Fruit fly (Drosophila melanogaster) whole organism, pupa: ENCODE measurements around the gene grsm.

ENCODE experiments used
- CG14655 ChIP-seq: fragments of 200-800 bp; sonication (Bioruptor generic); optimal IDR thresholded peaks from 3 replicates; lab custom pipeline; 2017; ENCODE audit warnings: mild to moderate bottlenecking, missing biosample characterization, missing genetic modification reagents, missing genetic modification characterization
- CG15710 ChIP-seq: fragments of 200-800 bp; sonication (Bioruptor generic); optimal IDR thresholded peaks from 2 replicates; lab custom pipeline; 2018; ENCODE audit warnings: missing biosample characterization, mild to moderate bottlenecking, missing genetic modification characterization, moderate library complexity
- CG17806 ChIP-seq: fragments of 200-800 bp; sonication (Bioruptor generic); optimal IDR thresholded peaks from 2 replicates; lab custom pipeline; 2018; ENCODE audit warnings: missing biosample characterization, mild to moderate bottlenecking, missing genetic modification characterization, moderate library complexity
- CG32121 ChIP-seq: fragments of 200-800 bp; sonication (Bioruptor generic); IDR thresholded peaks from 2 replicates; pipeline ENCODE4 v1.3.6; 2022; ENCODE audit warnings: missing biosample characterization, missing genetic modification characterization
- CG34367 ChIP-seq: fragments of 200-800 bp; sonication (Bioruptor generic); optimal IDR thresholded peaks from 2 replicates; lab custom pipeline; 2018; ENCODE audit warnings: missing biosample characterization, mild to moderate bottlenecking, missing genetic modification characterization
- CG8301 ChIP-seq: fragments of 200-800 bp; sonication (Bioruptor generic); optimal IDR thresholded peaks from 2 replicates; lab custom pipeline; 2018; ENCODE audit warnings: missing biosample characterization, mild to moderate bottlenecking, missing genetic modification characterization
- D1 ChIP-seq: fragments of 200-800 bp; sonication (Bioruptor generic); optimal IDR thresholded peaks from 2 replicates; lab custom pipeline; 2018; ENCODE audit warnings: missing biosample characterization, mild to moderate bottlenecking, missing genetic modification characterization, moderate library complexity
- EcR ChIP-seq: fragments of 200-800 bp; sonication (Bioruptor generic); optimal IDR thresholded peaks from 3 replicates; lab custom pipeline; 2019; ENCODE audit warnings: missing biosample characterization, missing genetic modification characterization, mild to moderate bottlenecking, moderate library complexity, missing genetic modification reagents
- Ets98B ChIP-seq: fragments of 200-800 bp; sonication (Bioruptor generic); IDR thresholded peaks from 2 replicates; pipeline ENCODE4 v1.3.6; 2022; ENCODE audit warnings: missing biosample characterization, missing genetic modification characterization
- Pif1A ChIP-seq: fragments of 200-800 bp; sonication (Bioruptor generic); optimal IDR thresholded peaks from 3 replicates; lab custom pipeline; 2016; ENCODE audit warnings: missing biosample characterization, missing genetic modification characterization
- Pif1B ChIP-seq: fragments of 200-800 bp; sonication (Bioruptor generic); optimal IDR thresholded peaks from 3 replicates; lab custom pipeline; 2016; ENCODE audit warnings: missing biosample characterization, missing genetic modification characterization
- Snoo ChIP-seq: fragments of 200-800 bp; sonication (Bioruptor generic); optimal IDR thresholded peaks from 3 replicates; lab custom pipeline; 2017; ENCODE audit warnings: missing biosample characterization, mild to moderate bottlenecking, missing genetic modification characterization, inconsistent platforms
- gl ChIP-seq: fragments of 200-800 bp; sonication (Bioruptor generic); optimal IDR thresholded peaks from 2 replicates; lab custom pipeline; 2018; ENCODE audit warnings: missing biosample characterization, mild to moderate bottlenecking, missing genetic modification characterization
- rn ChIP-seq: fragments of 200-800 bp; sonication (Bioruptor generic); IDR thresholded peaks from 2 replicates; pipeline ENCODE4 v1.3.6; 2022; ENCODE audit warnings: missing biosample characterization, missing genetic modification characterization

dm6 chr3R:13014168-13014881 is 46.8 kb upstream of the grsm start:
- TF ChIP-seq CG15710 (tag; lab: Kevin White, UChicago) (no peak), EcR (GFP tag; lab: Kevin White, UChicago) (no peak), rn (GFP tag; lab: Robert Waterston, UW) (0 out of 2 replicates have a peak, but pooled peaks have one; percentile 30), CG14655 (GFP tag; lab: Kevin White, UChicago) (peak; percentile 22), Ets98B (GFP tag; lab: Robert Waterston, UW) (peak; percentile 34), Pif1B (GFP tag; lab: Kevin White, UChicago) (no peak), D1 (no peak), CG32121 (peak; percentile 54; the same call in 1 of the 2 replicates), gl (no peak), CG8301 (tag; lab: Kevin White, UChicago) (no peak), Pif1A (GFP tag; lab: Kevin White, UChicago) (no peak), CG17806 (tag; lab: Kevin White, UChicago) (no peak), Snoo (tag; lab: Kevin White, UChicago) (no peak), CG34367 (tag; lab: Kevin White, UChicago) (no peak)
